Worm (Caenorhabditis elegans) whole organism, late embryonic: ENCODE data around the gene nlp-58.

Experiments used
- C08G9.2 ChIP-seq: sonication (generic microtip); optimal IDR thresholded peaks from 2 replicates; lab custom pipeline; 2016; ENCODE audit warnings: mild to moderate bottlenecking, missing genetic modification characterization, moderate library complexity, missing compliant biosample characterization
- K02D7.2 ChIP-seq: sonication (generic microtip); optimal IDR thresholded peaks from 2 replicates; lab custom pipeline; 2017; ENCODE audit warnings: mild to moderate bottlenecking, missing genetic modification characterization, missing compliant biosample characterization
- T23F11.4 ChIP-seq: fragments of 200-800 bp; sonication (Bioruptor generic); optimal IDR thresholded peaks from 2 replicates; lab custom pipeline; 2018; ENCODE audit warnings: mild to moderate bottlenecking, missing genetic modification characterization, missing compliant biosample characterization
- Y22D7AL.16 ChIP-seq: sonication (generic microtip); optimal IDR thresholded peaks from 2 replicates; lab custom pipeline; 2016; ENCODE audit warnings: missing genetic modification characterization, missing compliant biosample characterization
- ahr-1 ChIP-seq: sonication (generic microtip); optimal IDR thresholded peaks from 2 replicates; lab custom pipeline; 2016; ENCODE audit warnings: missing genetic modification characterization, missing compliant biosample characterization
- ama-1 ChIP-seq: fragments of 150-350 bp; optimal IDR thresholded peaks from 2 replicates; lab custom pipeline; 2014
- ceh-14 ChIP-seq: sonication (generic microtip); optimal IDR thresholded peaks from 2 replicates; lab custom pipeline; 2016; ENCODE audit warnings: missing genotype, missing genetic modification characterization, missing compliant biosample characterization
- ceh-19 ChIP-seq: fragments of 200-800 bp; sonication (Bioruptor generic); optimal IDR thresholded peaks from 2 replicates; lab custom pipeline; 2018; ENCODE audit warnings: mild to moderate bottlenecking, missing genetic modification characterization, missing compliant biosample characterization
- ceh-2 ChIP-seq: sonication (generic microtip); optimal IDR thresholded peaks from 2 replicates; lab custom pipeline; 2016; ENCODE audit warnings: missing genotype, missing genetic modification characterization, missing compliant biosample characterization
- ceh-31 ChIP-seq: sonication (generic microtip); optimal IDR thresholded peaks from 2 replicates; lab custom pipeline; 2016; ENCODE audit warnings: missing genetic modification characterization, missing compliant biosample characterization
- dve-1 ChIP-seq: sonication (generic microtip); optimal IDR thresholded peaks from 2 replicates; lab custom pipeline; 2017; ENCODE audit warnings: antibody characterized with exemption, mild to moderate bottlenecking, missing genetic modification characterization, missing compliant biosample characterization
- elt-2 ChIP-seq: sonication (generic microtip); optimal IDR thresholded peaks from 2 replicates; lab custom pipeline; 2016; ENCODE audit warnings: missing genetic modification reagents, missing genetic modification characterization, missing compliant biosample characterization
- fax-1 ChIP-seq: sonication (generic microtip); optimal IDR thresholded peaks from 2 replicates; lab custom pipeline; 2016; ENCODE audit warnings: missing genotype, missing genetic modification characterization, missing compliant biosample characterization
- fkh-10 ChIP-seq: fragments of 150-350 bp; optimal IDR thresholded peaks from 2 replicates; lab custom pipeline; 2014; ENCODE audit warnings: missing biosample characterization, missing genetic modification reagents, missing genetic modification characterization
- fkh-6 ChIP-seq: sonication (generic microtip); optimal IDR thresholded peaks from 2 replicates; lab custom pipeline; 2016; ENCODE audit warnings: missing genetic modification characterization, missing compliant biosample characterization
- hlh-13 ChIP-seq: fragments of 200-800 bp; sonication (Bioruptor generic); optimal IDR thresholded peaks from 2 replicates; lab custom pipeline; 2018; ENCODE audit warnings: mild to moderate bottlenecking, missing genetic modification characterization, missing compliant biosample characterization
- hlh-15 ChIP-seq: sonication (generic microtip); optimal IDR thresholded peaks from 2 replicates; lab custom pipeline; 2016; ENCODE audit warnings: missing genetic modification characterization, missing compliant biosample characterization
- hlh-30 ChIP-seq: sonication (generic microtip); optimal IDR thresholded peaks from 2 replicates; lab custom pipeline; 2017; ENCODE audit warnings: antibody characterized with exemption, missing genetic modification characterization, missing compliant biosample characterization; ENCODE audit not compliant: insufficient read depth
- hlh-6 ChIP-seq: sonication (generic microtip); optimal IDR thresholded peaks from 2 replicates; lab custom pipeline; 2016; ENCODE audit warnings: missing genotype, missing genetic modification characterization, missing compliant biosample characterization
- lim-6 ChIP-seq: sonication (generic microtip); optimal IDR thresholded peaks from 2 replicates; lab custom pipeline; 2016; ENCODE audit warnings: missing genetic modification characterization, missing compliant biosample characterization
- madf-2 ChIP-seq: sonication (generic microtip); optimal IDR thresholded peaks from 2 replicates; lab custom pipeline; 2017; ENCODE audit warnings: missing genetic modification characterization, missing compliant biosample characterization
- mec-3 ChIP-seq: sonication (generic microtip); optimal IDR thresholded peaks from 2 replicates; lab custom pipeline; 2016; ENCODE audit warnings: borderline replicate concordance, missing genetic modification characterization, missing compliant biosample characterization
- nfya-1 ChIP-seq: sonication (generic microtip); optimal IDR thresholded peaks from 2 replicates; lab custom pipeline; 2017; ENCODE audit warnings: missing genetic modification characterization, mild to moderate bottlenecking, missing compliant biosample characterization, antibody characterized with exemption, moderate library complexity
- nhr-11 ChIP-seq: fragments of 150-350 bp; optimal IDR thresholded peaks from 2 replicates; lab custom pipeline; 2014; ENCODE audit warnings: missing biosample characterization, missing genetic modification characterization
- npax-4 ChIP-seq: sonication (generic microtip); optimal IDR thresholded peaks from 2 replicates; lab custom pipeline; 2016; ENCODE audit warnings: missing genetic modification characterization, missing compliant biosample characterization
- odd-2 ChIP-seq: sonication (generic microtip); optimal IDR thresholded peaks from 2 replicates; lab custom pipeline; 2017; ENCODE audit warnings: antibody characterized with exemption, mild to moderate bottlenecking, missing genetic modification characterization, missing compliant biosample characterization
- pat-9 ChIP-seq: fragments of 200-800 bp; sonication (Bioruptor generic); optimal IDR thresholded peaks from 2 replicates; lab custom pipeline; 2018; ENCODE audit warnings: mild to moderate bottlenecking, missing genetic modification characterization, moderate library complexity, missing compliant biosample characterization
- pha-2 ChIP-seq: sonication (generic microtip); optimal IDR thresholded peaks from 2 replicates; lab custom pipeline; 2017; ENCODE audit warnings: mild to moderate bottlenecking, missing genetic modification characterization, missing compliant biosample characterization
- pha-4 ChIP-seq: fragments of 150-350 bp; optimal IDR thresholded peaks from 2 replicates; lab custom pipeline; 2018; ENCODE audit warnings: missing biosample characterization, missing genetic modification reagents, missing genetic modification characterization
- pqm-1 ChIP-seq: sonication (generic microtip); optimal IDR thresholded peaks from 2 replicates; lab custom pipeline; 2016; ENCODE audit warnings: missing genetic modification characterization, missing compliant biosample characterization
- pros-1 ChIP-seq: fragments of 150-350 bp; optimal IDR thresholded peaks from 2 replicates; lab custom pipeline; 2014; ENCODE audit warnings: missing biosample characterization, missing genetic modification reagents, missing genetic modification characterization
- ref-2 ChIP-seq: sonication (generic microtip); optimal IDR thresholded peaks from 2 replicates; lab custom pipeline; 2016; ENCODE audit warnings: missing genetic modification characterization, missing compliant biosample characterization
- rnt-1 ChIP-seq: sonication (generic microtip); optimal IDR thresholded peaks from 2 replicates; lab custom pipeline; 2016; ENCODE audit warnings: missing genetic modification characterization, missing compliant biosample characterization
- sdc-2 ChIP-seq: sonication (generic microtip); optimal IDR thresholded peaks from 2 replicates; lab custom pipeline; 2016; ENCODE audit warnings: missing genotype, missing genetic modification characterization, missing compliant biosample characterization
- sox-4 ChIP-seq: sonication (generic microtip); optimal IDR thresholded peaks from 2 replicates; lab custom pipeline; 2017; ENCODE audit warnings: mild to moderate bottlenecking, missing genetic modification characterization, inconsistent platforms, missing compliant biosample characterization
- ttx-3 ChIP-seq: sonication (generic microtip); optimal IDR thresholded peaks from 2 replicates; lab custom pipeline; 2016; ENCODE audit warnings: missing genetic modification reagents, missing genetic modification characterization, missing compliant biosample characterization
- unc-42 ChIP-seq: sonication (generic microtip); optimal IDR thresholded peaks from 2 replicates; lab custom pipeline; 2016; ENCODE audit warnings: missing genotype, missing genetic modification characterization, missing compliant biosample characterization
- unc-55 ChIP-seq: sonication (generic microtip); optimal IDR thresholded peaks from 2 replicates; lab custom pipeline; 2017; ENCODE audit warnings: missing biosample characterization, missing genetic modification reagents, missing genetic modification characterization

The nlp-58 gene

ce11 chrV:9965891-9966290 is 17.2 kb upstream of the nlp-58 start:
- TF ChIP-seq fax-1 (tag; lab: Kevin White, UChicago): no peak
- peak; percentile 4 for TF ChIP-seq unc-42 (tag; lab: Kevin White, UChicago)

DNA sequence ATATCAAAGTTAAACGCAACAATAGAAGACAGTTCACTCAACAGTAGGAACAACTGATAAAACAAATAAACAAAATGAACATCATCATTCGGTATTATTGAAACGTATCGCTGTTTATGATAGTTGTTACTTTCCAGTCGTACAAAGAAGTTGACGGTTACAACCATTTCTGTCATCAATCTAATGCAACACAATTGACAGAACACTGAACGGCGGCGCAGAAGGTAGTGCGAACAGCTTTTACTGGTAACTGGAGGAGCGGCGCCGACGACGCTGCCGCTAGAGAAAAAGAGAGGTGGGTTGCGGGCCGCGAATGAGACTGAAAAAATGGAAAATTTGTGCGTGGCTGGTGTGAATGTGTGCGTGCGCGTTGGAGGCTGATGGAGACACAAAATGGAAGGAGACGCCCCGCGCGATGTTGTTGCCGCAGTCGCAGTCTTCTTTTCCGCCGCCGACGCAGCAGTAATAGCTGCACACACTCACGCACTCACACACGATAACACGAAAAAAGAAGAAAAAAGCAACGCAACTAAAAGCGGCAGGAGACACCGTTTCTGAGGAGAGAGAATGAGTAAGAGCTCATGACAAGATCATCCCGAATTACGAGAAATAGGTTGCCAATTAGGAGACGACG is 15.5 kb upstream of the nlp-58 start:
- TF ChIP-seq ttx-3 (tag; lab: Kevin White, UChicago) (no peak), ceh-14 (peak; percentile 26), elt-2 (no peak), pha-2 (tag; lab: Kevin White, UChicago) (no peak), hlh-6 (peak; percentile 48), pqm-1 (no peak), ceh-31 (tag; lab: Kevin White, UChicago) (peak; percentile 28), Y22D7AL.16 (tag; lab: Kevin White, UChicago) (no peak), hlh-15 (no peak), unc-42 (tag; lab: Kevin White, UChicago) (peak; percentile 21), hlh-13 (GFP tag; lab: Kevin White, UChicago) (no peak), ref-2 (tag; lab: Kevin White, UChicago) (peak; percentile 16)

DNA sequence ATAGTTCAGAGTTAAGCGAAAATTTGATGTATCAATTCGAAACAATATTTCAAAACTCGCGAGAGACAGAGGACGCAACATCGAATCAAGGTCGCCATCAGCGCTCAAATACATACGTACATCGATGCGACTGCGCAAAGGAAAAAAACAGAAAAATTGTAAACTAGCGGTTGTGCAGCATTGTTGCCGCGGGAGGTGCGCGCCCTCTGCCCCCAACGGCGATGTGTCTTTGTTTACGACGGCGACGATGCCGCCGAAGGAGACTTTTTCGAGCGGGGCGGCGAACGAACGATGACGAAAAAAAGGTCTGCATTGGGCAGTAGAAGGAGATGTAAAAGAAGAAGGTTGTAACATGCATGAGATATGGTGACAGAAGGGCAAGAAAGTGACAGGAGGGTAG is 14.2 kb upstream of the nlp-58 start:
- TF ChIP-seq T23F11.4 (GFP tag; lab: Kevin White, UChicago) (no peak), nhr-11 (tag; lab: Kevin White, UChicago) (no peak), ama-1 (lab: Kevin White, UChicago) (no peak), K02D7.2 (no peak), ceh-14 (no peak), rnt-1 (no peak)

ce11 chrV:9962394-9962793 is 13.7 kb upstream of the nlp-58 start, which contains the start of gene madf-4:
madf-4 (minus strand) TSS chrV:9962494.
- TF ChIP-seq C08G9.2 (tag; lab: Kevin White, UChicago): no peak
- no peak for TF ChIP-seq fkh-10 (GFP tag; lab: Kevin White, UChicago)
- TF ChIP-seq hlh-30 (tag; lab: Kevin White, UChicago): no peak
- TF ChIP-seq nhr-11 (tag; lab: Kevin White, UChicago): no peak
- TF ChIP-seq nfya-1 (tag; lab: Kevin White, UChicago): no peak
- no peak for TF ChIP-seq ama-1 (lab: Kevin White, UChicago)
- TF ChIP-seq fkh-6 (tag; lab: Kevin White, UChicago): no peak
- TF ChIP-seq fax-1 (tag; lab: Kevin White, UChicago): no peak
- TF ChIP-seq ceh-31 (tag; lab: Kevin White, UChicago): no peak
- no peak for TF ChIP-seq pat-9
- TF ChIP-seq sdc-2 (tag; lab: Kevin White, UChicago): no peak
- no peak for TF ChIP-seq mec-3
- TF ChIP-seq, all 69 proteins: peak for 0

ce11 chrV:9960376-9960775 is 11.6 kb upstream of the nlp-58 start, which contains the start of gene T07C12.10:
T07C12.10 (minus strand) TSS chrV:9960476.
- no peak for TF ChIP-seq odd-2 (tag; lab: Kevin White, UChicago)
- TF ChIP-seq nfya-1 (tag; lab: Kevin White, UChicago): no peak
- TF ChIP-seq ceh-19 (GFP tag; lab: Kevin White, UChicago): no peak
- no peak for TF ChIP-seq ahr-1 (tag; lab: Kevin White, UChicago)
- TF ChIP-seq npax-4 (tag; lab: Kevin White, UChicago): no peak
- no peak for TF ChIP-seq pros-1 (tag; lab: Kevin White, UChicago)
- TF ChIP-seq madf-2 (tag; lab: Kevin White, UChicago): no peak
- no peak for TF ChIP-seq unc-55
- TF ChIP-seq sox-4 (tag; lab: Kevin White, UChicago): no peak
- TF ChIP-seq sdc-2 (tag; lab: Kevin White, UChicago): no peak
- TF ChIP-seq pha-4: no peak
- TF ChIP-seq ceh-2 (tag; lab: Kevin White, UChicago): no peak
- TF ChIP-seq ttx-3 (tag; lab: Kevin White, UChicago): no peak
- TF ChIP-seq dve-1 (tag; lab: Kevin White, UChicago): no peak
- TF ChIP-seq hlh-30 (tag; lab: Kevin White, UChicago): no peak
- TF ChIP-seq lim-6 (tag; lab: Kevin White, UChicago): no peak
- TF ChIP-seq pha-2 (tag; lab: Kevin White, UChicago): no peak
